Worm (Caenorhabditis elegans) whole organism, L2 larva: ENCODE data around the gene srbc-55.
"Not testable (repeated sequence)": the region's sequence is repeated elsewhere in the genome, so short reads cannot be mapped to it uniquely, and the experiment has no call there.

Experiments
- C34F6.9 ChIP-seq: fragments of 150-350 bp; optimal IDR thresholded peaks from 2 replicates; lab custom pipeline; 2014; ENCODE audit warnings: missing biosample characterization, missing genetic modification characterization
- F13H6.1 ChIP-seq: sonication (generic microtip); optimal IDR thresholded peaks from 2 replicates; lab custom pipeline; 2016; ENCODE audit warnings: missing genetic modification characterization, missing compliant biosample characterization
- R02D3.7 ChIP-seq: fragments of 150-350 bp; optimal IDR thresholded peaks from 2 replicates; lab custom pipeline; 2014; ENCODE audit warnings: missing biosample characterization, missing genetic modification characterization
- alr-1 ChIP-seq: fragments of 150-350 bp; optimal IDR thresholded peaks from 2 replicates; lab custom pipeline; 2014; ENCODE audit warnings: missing biosample characterization, missing genetic modification characterization
- aly-2 ChIP-seq: fragments of 150-350 bp; optimal IDR thresholded peaks from 2 replicates; lab custom pipeline; 2014; ENCODE audit warnings: missing biosample characterization, missing genetic modification characterization
- ama-1 ChIP-seq: fragments of 150-350 bp; optimal IDR thresholded peaks from 2 replicates; lab custom pipeline; 2018; ENCODE audit warnings: inconsistent platforms
- blmp-1 ChIP-seq: sonication (generic microtip); optimal IDR thresholded peaks from 2 replicates; lab custom pipeline; 2017; ENCODE audit warnings: missing genetic modification characterization, mild to moderate bottlenecking, missing compliant biosample characterization, antibody characterized with exemption, moderate library complexity; ENCODE audit not compliant: insufficient read depth
- ceh-16 ChIP-seq: fragments of 150-350 bp; optimal IDR thresholded peaks from 2 replicates; lab custom pipeline; 2014; ENCODE audit warnings: missing biosample characterization, missing genetic modification characterization
- crh-2 ChIP-seq: sonication (generic microtip); optimal IDR thresholded peaks from 2 replicates; lab custom pipeline; 2017; ENCODE audit warnings: missing biosample characterization, missing genetic modification characterization
- dmd-4 ChIP-seq: sonication (generic microtip); optimal IDR thresholded peaks from 2 replicates; lab custom pipeline; 2017; ENCODE audit warnings: missing biosample characterization, missing genetic modification characterization
- egl-27 ChIP-seq: sonication (generic microtip); optimal IDR thresholded peaks from 3 replicates; lab custom pipeline; 2017; ENCODE audit warnings: missing biosample characterization, missing genetic modification reagents, missing genetic modification characterization
- elt-3 ChIP-seq: sonication (generic microtip); optimal IDR thresholded peaks from 2 replicates; lab custom pipeline; 2017; ENCODE audit warnings: missing biosample characterization, missing genetic modification characterization
- fos-1 ChIP-seq: fragments of 150-350 bp; optimal IDR thresholded peaks from 2 replicates; lab custom pipeline; 2014; ENCODE audit warnings: missing biosample characterization, missing genetic modification characterization
- gmeb-1 ChIP-seq: fragments of 150-350 bp; optimal IDR thresholded peaks from 2 replicates; lab custom pipeline; 2014; ENCODE audit warnings: missing biosample characterization, missing genetic modification characterization
- lin-11 ChIP-seq: fragments of 150-350 bp; sonication (generic microtip); optimal IDR thresholded peaks from 2 replicates; lab custom pipeline; 2014; ENCODE audit warnings: missing biosample characterization, missing genetic modification characterization, inconsistent platforms, mixed read lengths
- lin-13 ChIP-seq: fragments of 150-350 bp; optimal IDR thresholded peaks from 2 replicates; lab custom pipeline; 2014; ENCODE audit warnings: missing biosample characterization, missing genetic modification reagents, missing genetic modification characterization
- lin-39 ChIP-seq: fragments of 150-350 bp; optimal IDR thresholded peaks from 2 replicates; lab custom pipeline; 2014; ENCODE audit warnings: missing biosample characterization, missing genetic modification reagents, missing genetic modification characterization
- mbf-1 ChIP-seq: sonication (generic microtip); optimal IDR thresholded peaks from 2 replicates; lab custom pipeline; 2017; ENCODE audit warnings: missing biosample characterization, missing genetic modification characterization
- mdl-1 ChIP-seq, 2 experiments: fragments of 150-350 bp in 1 of 2; sonication (generic microtip) in 1 of 2; optimal IDR thresholded peaks; 2 replicates each; lab custom pipeline; 2017; ENCODE audit warnings: missing biosample characterization in 2 of 2, missing genetic modification characterization in 2 of 2
- nhr-11 ChIP-seq: fragments of 150-350 bp; optimal IDR thresholded peaks from 2 replicates; lab custom pipeline; 2014; ENCODE audit warnings: missing biosample characterization, missing genetic modification characterization
- nhr-12 ChIP-seq: fragments of 150-350 bp; optimal IDR thresholded peaks from 2 replicates; lab custom pipeline; 2014; ENCODE audit warnings: missing biosample characterization, missing genetic modification characterization
- nhr-129 ChIP-seq: fragments of 150-350 bp; optimal IDR thresholded peaks from 2 replicates; lab custom pipeline; 2014; ENCODE audit warnings: missing biosample characterization, missing genetic modification characterization
- nhr-21 ChIP-seq: fragments of 150-350 bp; optimal IDR thresholded peaks from 2 replicates; lab custom pipeline; 2014; ENCODE audit warnings: missing biosample characterization, missing genetic modification characterization
- nhr-23 ChIP-seq: fragments of 150-350 bp; optimal IDR thresholded peaks from 2 replicates; lab custom pipeline; 2014; ENCODE audit warnings: missing biosample characterization, missing genetic modification reagents, missing genetic modification characterization
- nhr-237 ChIP-seq: fragments of 150-350 bp; optimal IDR thresholded peaks from 2 replicates; lab custom pipeline; 2014; ENCODE audit warnings: missing biosample characterization, missing genetic modification characterization
- sem-4 ChIP-seq: fragments of 150-350 bp; optimal IDR thresholded peaks from 2 replicates; lab custom pipeline; 2014; ENCODE audit warnings: missing biosample characterization, missing genetic modification reagents, missing genetic modification characterization
- sma-3 ChIP-seq: sonication (generic microtip); optimal IDR thresholded peaks from 2 replicates; lab custom pipeline; 2016; ENCODE audit warnings: missing genetic modification reagents, missing genetic modification characterization, missing compliant biosample characterization
- sma-9 ChIP-seq, 2 experiments: fragments of 150-350 bp in 1 of 2; sonication (generic microtip) in 1 of 2; optimal IDR thresholded peaks; 2 replicates each; lab custom pipeline; 2014 to 2016; ENCODE audit warnings: missing genetic modification characterization in 2 of 2, mild to moderate bottlenecking in 1 of 2, missing biosample characterization in 1 of 2, missing compliant biosample characterization in 1 of 2, missing genetic modification reagents in 1 of 2, moderate library complexity in 1 of 2
- snpc-4 ChIP-seq: fragments of 150-350 bp; optimal IDR thresholded peaks from 2 replicates; lab custom pipeline; 2014; ENCODE audit warnings: missing biosample characterization, missing genetic modification characterization
- unc-39 ChIP-seq: fragments of 150-350 bp; optimal IDR thresholded peaks from 2 replicates; lab custom pipeline; 2014; ENCODE audit warnings: missing biosample characterization, missing genetic modification characterization
- unc-55 ChIP-seq: fragments of 150-350 bp; sonication (generic microtip); optimal IDR thresholded peaks from 3 replicates; lab custom pipeline; 2014; ENCODE audit warnings: missing biosample characterization, missing genetic modification reagents, missing genetic modification characterization
- unc-62 ChIP-seq: fragments of 150-350 bp; optimal IDR thresholded peaks from 2 replicates; lab custom pipeline; 2014; ENCODE audit warnings: missing biosample characterization, missing genetic modification reagents, missing genetic modification characterization
- ztf-1 ChIP-seq: fragments of 200-800 bp; sonication (Bioruptor generic); conservative IDR thresholded peaks from 2 replicates; pipeline ENCODE4 v1.3.6; 2022; ENCODE audit warnings: missing genetic modification characterization, missing compliant biosample characterization

Gene srbc-55

DNA sequence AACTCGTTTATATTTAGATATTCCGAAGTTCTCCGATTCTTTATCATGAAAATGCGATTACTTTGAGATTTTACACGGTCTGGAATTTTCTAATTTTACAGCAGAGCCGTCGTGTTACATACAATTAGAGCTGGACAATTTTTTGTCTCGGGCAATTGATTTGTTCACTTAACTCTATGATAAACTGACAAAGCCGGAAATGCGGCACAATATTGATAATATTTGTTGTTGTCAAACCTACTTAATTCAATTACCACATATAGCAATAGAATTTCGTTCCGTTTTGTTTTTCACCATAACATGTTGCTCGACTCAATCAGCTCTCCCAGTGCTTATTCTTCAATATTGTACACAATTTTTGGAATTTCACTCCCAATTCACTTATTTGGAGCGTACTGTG is 33.2 kb upstream of the srbc-55 start, which contains the start of gene srh-299:
Gene srh-299 (plus strand): TSS at position 301 of the 400 bp plus-strand sequence.
- no peak for TF ChIP-seq C34F6.9 (tag; lab: Kevin White, UChicago)
- no peak for TF ChIP-seq nhr-23 (tag; lab: Kevin White, UChicago)
- no peak for TF ChIP-seq lin-39 (tag; lab: Kevin White, UChicago)
- TF ChIP-seq sma-9 (GFP tag; optimal IDR thresholded peaks at IDR 0.05; lab: Kevin White, UChicago) = no peak
- TF ChIP-seq sma-9 (tag; optimal IDR thresholded peaks at IDR 0.05; lab: Kevin White, UChicago) = no peak
- no peak for TF ChIP-seq R02D3.7 (tag; lab: Kevin White, UChicago)
- TF ChIP-seq gmeb-1 (tag; lab: Kevin White, UChicago) = no peak
- TF ChIP-seq snpc-4 (tag; lab: Kevin White, UChicago) = no peak
- no peak for TF ChIP-seq ama-1 (lab: Kevin White, UChicago)
- TF ChIP-seq, all 48 proteins: peak for 0

DNA sequence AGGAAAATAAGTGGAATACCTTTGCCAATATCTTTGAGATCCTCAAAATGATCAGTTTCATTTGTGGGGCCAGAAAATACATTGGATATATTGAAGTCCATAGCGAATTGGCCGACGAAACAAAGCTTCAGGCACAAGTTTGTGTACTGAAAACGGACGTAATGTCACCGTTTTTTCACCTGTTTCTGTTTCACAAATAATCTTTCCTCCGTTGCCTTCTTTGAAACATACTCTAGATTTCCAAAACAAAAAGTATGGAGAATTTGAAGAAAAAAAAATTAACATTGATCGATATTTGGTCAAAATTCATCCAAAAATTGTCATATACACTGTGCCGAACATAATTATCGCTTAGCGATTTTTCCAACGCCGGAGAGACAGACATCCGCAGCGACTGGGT is 32.8 kb upstream of the srbc-55 start, which contains the start of gene srz-12:
Gene srz-12 (minus strand): TSS at position 101 of the 400 bp plus-strand sequence.
- no peak for TF ChIP-seq alr-1 (tag; lab: Kevin White, UChicago)
- no peak for TF ChIP-seq blmp-1 (tag; lab: Kevin White, UChicago)
- no peak for TF ChIP-seq nhr-12 (tag; lab: Kevin White, UChicago)
- TF ChIP-seq sma-3 = no peak
- no peak for TF ChIP-seq elt-3 (tag; lab: Kevin White, UChicago)
- no peak for TF ChIP-seq ztf-1 (GFP tag; lab: Robert Waterston, UW)
- TF ChIP-seq aly-2 (tag; lab: Kevin White, UChicago) = no peak
- TF ChIP-seq mbf-1 (tag; lab: Kevin White, UChicago) = no peak
- TF ChIP-seq sem-4 (tag; lab: Kevin White, UChicago) = no peak
- no peak for TF ChIP-seq unc-62
- no peak for TF ChIP-seq lin-39 (tag; lab: Kevin White, UChicago)
- no peak for TF ChIP-seq nhr-129
- TF ChIP-seq ceh-16 (tag; lab: Kevin White, UChicago) = no peak
- TF ChIP-seq F13H6.1 (tag; lab: Kevin White, UChicago) = no peak
- TF ChIP-seq unc-39 (tag; lab: Kevin White, UChicago) = no peak
- no peak for TF ChIP-seq ama-1 (lab: Kevin White, UChicago)
- no peak for TF ChIP-seq gmeb-1 (tag; lab: Kevin White, UChicago)

ce11 chrV:15858292-15858691 is 28.5 kb upstream of the srbc-55 start, which contains the start of gene srh-148:
srh-148 (minus strand) TSS chrV:15858392.
- TF ChIP-seq nhr-21 (no peak), unc-55 (GFP tag; lab: Kevin White, UChicago) (no peak), lin-39 (tag; lab: Kevin White, UChicago) (no peak), nhr-23 (tag; lab: Kevin White, UChicago) (no peak), elt-3 (tag; lab: Kevin White, UChicago) (no peak), ceh-16 (tag; lab: Kevin White, UChicago) (no peak), mdl-1 (tag; optimal IDR thresholded peaks at IDR 0.05; lab: Kevin White, UChicago) (no peak), lin-13 (no peak), crh-2 (tag; lab: Kevin White, UChicago) (no peak), nhr-129 (no peak), sma-3 (no peak), ama-1 (lab: Kevin White, UChicago) (no peak), R02D3.7 (tag; lab: Kevin White, UChicago) (no peak), nhr-237 (tag; lab: Kevin White, UChicago) (no peak), egl-27 (no peak), snpc-4 (tag; lab: Kevin White, UChicago) (no peak), lin-11 (tag; lab: Kevin White, UChicago) (no peak), sem-4 (tag; lab: Kevin White, UChicago) (no peak), dmd-4 (tag; lab: Kevin White, UChicago) (no peak)

DNA sequence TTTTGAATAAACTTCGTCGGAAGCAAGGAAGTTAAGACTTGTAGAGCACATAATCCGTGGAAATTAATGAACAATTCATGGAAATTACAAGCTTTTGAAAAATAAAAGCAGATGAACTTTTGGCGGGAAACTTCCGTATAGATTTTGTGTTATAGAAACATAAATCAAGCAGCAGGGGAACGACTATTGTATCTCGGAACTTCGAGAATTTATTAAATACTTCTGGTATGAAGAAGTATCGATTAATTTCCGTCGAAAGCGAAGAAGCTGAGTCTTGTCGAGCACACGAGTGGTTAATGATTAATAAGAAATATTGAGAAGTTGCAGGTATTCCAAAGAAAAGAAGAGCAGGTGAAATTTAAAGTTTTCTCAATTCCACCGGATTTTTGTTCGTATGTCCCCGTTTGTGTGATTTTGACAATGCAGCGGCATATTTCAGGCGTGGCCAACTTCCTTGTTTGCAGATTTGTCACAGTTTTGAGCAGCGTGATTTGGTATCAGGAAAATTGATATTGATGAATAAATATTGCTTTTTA is 20.5 kb upstream of the srbc-55 start, which contains the start of gene srh-147:
Gene srh-147 (minus strand): TSS at position 51 of the 536 bp plus-strand sequence.
- not testable (repeated sequence) for TF ChIP-seq fos-1, blmp-1, nhr-11 (tag; lab: Kevin White, UChicago)
- TF ChIP-seq, all 48 proteins: peak for 0; not testable (repeated sequence) for 48
